Fruit fly (Drosophila melanogaster): ENCODE results near the gene Coq8.

DNA sequence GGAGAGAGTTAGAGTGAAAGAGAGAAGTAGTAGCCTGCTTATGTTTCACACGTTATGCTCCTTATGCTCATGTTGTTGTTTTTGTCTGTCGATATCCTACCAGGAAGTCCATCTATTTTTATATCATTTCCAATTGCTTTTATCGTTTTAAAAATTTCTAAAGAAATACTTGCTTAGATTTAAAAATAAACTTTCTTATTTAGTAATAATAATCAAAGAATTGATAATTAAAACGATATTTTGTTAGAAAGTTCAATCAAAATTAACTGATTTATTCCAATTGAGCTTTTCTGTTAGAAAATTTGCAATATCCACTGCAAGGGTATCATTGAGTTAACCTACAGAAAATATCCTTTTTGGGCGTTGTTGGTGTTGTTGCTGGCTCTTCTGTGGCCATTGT is 31.1 kb downstream of the Coq8 start:
- no peak for TF ChIP-seq Pif1B (GFP tag; optimal IDR thresholded peaks at IDR 0.05)
- TF ChIP-seq CG14655 (GFP tag; optimal IDR thresholded peaks at IDR 0.05): peak; percentile 8
- TF ChIP-seq CG32121 (GFP tag; IDR thresholded peaks at IDR 0.05): no peak
- no peak for TF ChIP-seq CG13204 (GFP tag; optimal IDR thresholded peaks at IDR 0.05)
- peak; percentile 36 for TF ChIP-seq CG15710 (tag; optimal IDR thresholded peaks at IDR 0.05)
- no peak for TF ChIP-seq rn (GFP tag; IDR thresholded peaks at IDR 0.05)
- TF ChIP-seq D1 (tag; optimal IDR thresholded peaks at IDR 0.05): no peak
- TF ChIP-seq CG17806 (tag; optimal IDR thresholded peaks at IDR 0.05): no peak
- no peak for TF ChIP-seq fd96Ca (GFP tag; IDR thresholded peaks at IDR 0.05)
- TF ChIP-seq CG9948 (tag; optimal IDR thresholded peaks at IDR 0.05): peak; percentile 7
- no peak for TF ChIP-seq CG8301 (tag; optimal IDR thresholded peaks at IDR 0.05)
- TF ChIP-seq CG12605 (GFP tag; IDR thresholded peaks at IDR 0.05): no peak
- TF ChIP-seq CG10348 (GFP tag; IDR thresholded peaks at IDR 0.05): no peak

All from whole organism, pupa.